Worm (Caenorhabditis elegans) whole organism, L4/young adult: ENCODE measurements around the gene rpn-7.
"Not testable (repeated sequence)": the region's sequence is repeated elsewhere in the genome, so short reads cannot be mapped to it uniquely, and the experiment has no call there.

Source experiments
- W03F9.2 ChIP-seq: fragments of 150-350 bp; optimal IDR thresholded peaks from 2 replicates; lab custom pipeline; 2014; ENCODE audit warnings: missing biosample characterization, missing genetic modification characterization
- dao-5 ChIP-seq: sonication (generic microtip); optimal IDR thresholded peaks from 2 replicates; lab custom pipeline; 2016; ENCODE audit warnings: missing genotype, missing genetic modification characterization, moderate library complexity, missing compliant biosample characterization
- him-1 ChIP-seq: sonication (generic microtip); optimal IDR thresholded peaks from 2 replicates; lab custom pipeline; 2016; ENCODE audit warnings: missing genotype, missing genetic modification reagents, missing genetic modification characterization, missing compliant biosample characterization

rpn-7 gene

DNA sequence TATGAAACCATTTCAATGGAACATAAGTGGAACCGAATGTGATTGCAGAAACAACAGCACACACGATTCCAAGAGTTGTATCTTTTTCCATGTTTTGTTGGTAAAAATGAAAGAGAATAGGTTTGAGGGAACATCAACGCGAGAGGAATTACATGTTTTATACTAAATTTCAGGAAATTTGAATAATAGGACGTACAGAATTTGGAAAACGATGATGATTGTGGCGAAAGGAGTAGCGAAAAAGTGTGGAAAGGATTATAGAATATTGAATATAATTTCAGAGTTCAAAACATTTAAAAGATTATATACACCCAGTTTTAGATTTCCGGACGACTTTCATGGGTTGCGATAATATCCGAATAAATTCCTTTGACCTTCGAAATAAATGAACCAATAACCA is 7.5 kb upstream of the rpn-7 start, which contains the start of gene F49C12.6:
TSS of gene F49C12.6 (minus strand) at position 101 of the 400 bp plus-strand sequence.
- TF ChIP-seq W03F9.2 = no peak
- TF ChIP-seq him-1 (tag; lab: Kevin White, UChicago) = no peak
- TF ChIP-seq dao-5 = no peak

- no peak for TF ChIP-seq W03F9.2
- no peak for TF ChIP-seq dao-5
- no peak for TF ChIP-seq him-1 (tag; lab: Kevin White, UChicago)
These were observed 5.4 kb upstream of the rpn-7 start for ce11 chrIV:9310935-9311566.

- TF ChIP-seq dao-5; W03F9.2; him-1 (tag; lab: Kevin White, UChicago): not testable (repeated sequence)
These were observed 3.6 kb upstream of the rpn-7 start, which contains the start of gene F49C12.7 for ce11 chrIV:9312827-9313226. Gene F49C12.7, minus strand, starts transcription at chrIV:9312927.

DNA sequence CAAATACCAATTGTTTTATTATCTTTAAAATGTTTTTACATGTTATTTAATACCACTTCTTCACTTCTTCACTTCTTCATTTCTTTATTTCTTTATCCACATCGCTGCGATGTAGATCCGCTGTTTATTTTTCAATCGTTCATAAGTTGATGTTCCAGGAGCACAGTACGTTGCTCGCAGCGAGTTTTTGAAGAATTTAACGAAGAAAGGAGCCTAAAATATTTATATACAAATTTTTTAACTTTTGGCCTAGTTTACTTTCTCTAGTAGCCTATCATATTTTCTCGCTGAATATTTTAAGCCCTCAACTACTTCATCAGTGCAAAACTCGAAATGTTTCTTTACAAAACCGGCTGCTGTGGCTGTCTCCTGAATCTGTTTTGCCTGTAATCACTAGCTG is 1.7 kb downstream of the rpn-7 start:
- no peak for TF ChIP-seq W03F9.2

DNA sequence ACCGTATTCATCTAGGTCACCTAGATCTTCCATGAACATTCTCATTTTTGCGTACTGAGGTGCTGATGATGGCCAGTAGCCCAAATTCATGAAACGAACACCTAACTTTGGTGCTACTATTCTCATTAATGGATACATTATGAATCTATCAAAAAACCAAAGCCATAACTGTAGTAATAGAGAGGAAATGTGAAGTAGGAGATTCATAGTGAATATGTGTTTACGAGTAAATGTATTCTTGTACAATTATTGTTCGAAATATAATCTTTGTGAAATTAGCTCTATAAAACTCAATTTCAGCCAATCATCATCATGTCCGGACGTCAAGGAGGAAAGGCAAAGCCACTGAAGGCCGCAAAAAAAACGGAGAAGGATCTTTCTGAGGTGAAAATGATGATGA is 2.6 kb downstream of the rpn-7 start, which contains the start of the genes F49C12.11 and nemt-1:
TSS of gene F49C12.11 (plus strand) at position 301 of the 400 bp plus-strand sequence.
TSS of gene nemt-1 (minus strand) at position 360 of the 400 bp plus-strand sequence.
- TF ChIP-seq him-1 (tag; lab: Kevin White, UChicago) = no peak

DNA sequence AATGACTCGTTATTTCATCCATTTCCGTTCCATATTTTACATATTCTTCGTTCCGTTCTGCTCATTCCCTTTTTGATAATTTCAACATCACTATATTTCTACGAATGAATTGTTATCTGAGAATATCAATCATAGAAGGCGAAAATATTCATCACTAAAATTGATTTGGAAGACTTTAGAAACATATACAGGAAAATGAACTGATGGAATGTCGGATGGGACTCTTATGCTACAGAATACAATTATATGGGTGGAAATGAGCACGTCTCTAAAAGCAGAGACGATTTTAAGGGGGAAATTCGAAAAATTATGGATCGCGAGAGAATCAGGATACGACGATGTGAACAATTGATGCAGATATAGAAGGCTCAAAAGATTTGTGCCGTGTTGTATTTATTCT is 3.6 kb downstream of the rpn-7 start:
- TF ChIP-seq him-1 (tag; lab: Kevin White, UChicago) (no peak), W03F9.2 (no peak), dao-5 (no peak)

- no peak for TF ChIP-seq dao-5
- peak; percentile 28 for TF ChIP-seq W03F9.2
These were observed 4.8 kb downstream of the rpn-7 start, which contains the start of the genes F49C12.12 and vha-17 for ce11 chrIV:9321039-9321851. Gene F49C12.12, minus strand, starts transcription at chrIV:9321089. Gene vha-17, plus strand, starts transcription at chrIV:9321801.

DNA sequence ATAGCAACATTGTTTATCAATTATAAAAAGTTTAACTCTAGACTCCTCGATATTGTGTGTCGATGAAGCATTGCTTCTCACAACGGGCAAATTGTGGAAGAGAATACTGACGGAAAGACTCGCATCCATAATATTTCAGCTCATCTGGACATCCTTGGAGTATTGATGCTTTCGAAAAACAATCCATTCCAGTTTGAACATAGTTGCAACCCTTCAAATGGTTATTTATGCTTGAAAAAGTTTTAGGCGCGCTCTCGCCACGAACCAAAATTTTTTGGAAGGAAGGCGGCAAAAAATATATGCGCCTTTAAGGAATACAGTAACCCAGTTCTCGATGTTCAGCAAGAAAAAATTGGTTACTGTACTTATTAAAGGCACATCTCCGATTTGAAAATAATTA is 6.1 kb downstream of the rpn-7 start:
- TF ChIP-seq W03F9.2 = no peak
- no peak for TF ChIP-seq dao-5
- no peak for TF ChIP-seq him-1 (tag; lab: Kevin White, UChicago)

- TF ChIP-seq W03F9.2 (no peak), dao-5 (no peak), him-1 (tag; lab: Kevin White, UChicago) (no peak)
These were observed 7.6 kb downstream of the rpn-7 start, which contains the start of the genes nspg-11 and F49C12.15 for ce11 chrIV:9323989-9324506. Gene nspg-11, minus strand, starts transcription at chrIV:9324089. Gene F49C12.15, plus strand, starts transcription at chrIV:9324456.

ce11 chrIV:9327706-9328105 is 11.3 kb downstream of the rpn-7 start, which contains the start of gene clec-183:
Gene clec-183, plus strand, starts transcription at chrIV:9328006.
- TF ChIP-seq him-1 (tag; lab: Kevin White, UChicago) (no peak), W03F9.2 (no peak), dao-5 (no peak)

DNA sequence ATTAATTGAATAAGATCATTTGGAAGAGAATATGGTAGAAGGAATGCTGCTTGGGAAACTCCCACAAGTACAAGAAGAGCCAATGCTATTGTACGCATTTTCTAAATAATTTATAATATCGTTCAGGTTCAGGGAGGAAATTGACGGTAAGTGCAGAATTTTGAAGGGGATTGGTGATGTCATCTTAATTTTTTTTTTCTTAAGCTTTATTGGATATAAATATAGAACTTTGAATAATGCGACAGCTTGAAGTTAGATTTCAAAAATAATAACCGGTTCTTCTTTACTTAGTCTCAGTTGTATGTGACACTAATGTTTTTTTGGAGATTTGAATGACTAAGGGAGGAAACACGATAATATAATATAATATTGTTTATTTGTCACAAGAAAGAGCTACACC is 14.3 kb downstream of the rpn-7 start, which contains the start of gene nspg-7.1:
TSS of gene nspg-7.1 (minus strand) at position 101 of the 400 bp plus-strand sequence.
- TF ChIP-seq dao-5 = no peak
- no peak for TF ChIP-seq W03F9.2
- TF ChIP-seq him-1 (tag; lab: Kevin White, UChicago) = no peak

DNA sequence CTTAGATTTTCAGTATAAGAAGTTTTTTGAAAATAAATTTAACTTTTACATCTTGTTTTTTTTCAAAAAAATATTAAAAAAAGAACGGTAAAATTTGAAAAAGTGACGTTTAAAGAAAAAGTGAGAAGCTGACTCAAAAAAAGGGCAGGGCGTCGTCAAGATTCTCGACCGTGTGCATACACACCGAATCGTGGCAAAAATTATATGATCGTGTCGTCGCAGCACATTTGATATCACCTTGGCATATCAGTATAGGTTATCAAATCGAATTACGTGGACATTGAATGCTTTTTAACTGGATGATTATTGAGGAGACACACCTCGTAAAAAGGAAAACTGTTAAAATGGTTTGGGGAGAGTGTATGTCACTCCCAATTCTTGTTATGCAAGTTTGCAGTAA is 16.6 kb downstream of the rpn-7 start:
- TF ChIP-seq W03F9.2 = no peak
- no peak for TF ChIP-seq dao-5
- no peak for TF ChIP-seq him-1 (tag; lab: Kevin White, UChicago)

DNA sequence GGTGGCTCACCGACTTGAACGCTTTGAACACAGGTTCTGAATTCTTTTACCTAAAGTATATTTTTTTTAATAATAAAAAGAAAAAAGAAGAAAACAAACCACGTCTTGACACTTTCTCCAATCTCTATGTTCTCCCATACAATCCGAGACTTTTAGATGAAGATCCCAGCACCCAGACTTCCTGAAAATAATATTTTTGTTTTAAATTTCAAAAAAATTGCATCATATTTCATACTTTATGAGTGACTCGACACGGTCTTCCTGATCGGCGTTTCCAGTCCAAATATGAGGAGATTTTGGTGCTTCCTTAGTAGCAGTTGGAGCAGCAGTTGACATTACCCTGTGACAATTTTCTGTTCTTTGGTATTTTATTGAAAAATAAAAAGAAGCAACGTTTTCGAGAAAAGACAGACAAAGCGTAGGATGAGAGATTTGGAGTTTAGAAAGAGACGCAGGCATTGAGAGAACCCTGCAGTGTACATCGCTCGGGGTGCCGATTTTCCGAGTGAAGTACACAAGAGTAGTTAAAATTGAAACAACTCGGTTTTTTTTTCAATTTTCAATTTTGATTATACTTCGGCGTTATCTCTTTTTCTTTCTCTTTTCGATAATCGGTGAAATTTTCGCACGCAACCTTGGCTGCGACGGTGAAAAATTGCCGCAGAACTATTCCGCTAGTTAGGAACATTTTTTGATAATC is 19.3 kb downstream of the rpn-7 start, which contains the start of the genes coa-4 and T20D3.14:
TSS of gene coa-4 (minus strand) at position 51 of the 700 bp plus-strand sequence.
TSS of gene T20D3.14 (minus strand) at position 358 of the 700 bp plus-strand sequence.
- TF ChIP-seq him-1 (tag; lab: Kevin White, UChicago) = no peak
- TF ChIP-seq dao-5 = no peak
- TF ChIP-seq W03F9.2 = no peak
